Fruit fly (Drosophila melanogaster) whole organism, embryonic: ENCODE data around the gene CG9926.

Experiments used
- ATbp ChIP-seq: fragments of 200-800 bp; sonication (Bioruptor generic); optimal IDR thresholded peaks from 2 replicates; lab custom pipeline; 2017; ENCODE audit warnings: missing biosample characterization, mild to moderate bottlenecking, missing genetic modification characterization, missing genetic modification reagents
- Adf1 ChIP-seq: fragments of 200-800 bp; sonication (Bioruptor generic); IDR thresholded peaks from 2 replicates; pipeline ENCODE4 v1.3.6; 2022; ENCODE audit warnings: missing biosample characterization, missing genetic modification characterization
- Asciz ChIP-seq: fragments of 200-800 bp; sonication (Bioruptor generic); optimal IDR thresholded peaks from 2 replicates; lab custom pipeline; 2017; ENCODE audit warnings: missing biosample characterization, mild to moderate bottlenecking, missing genetic modification characterization, missing genetic modification reagents
- Atf3 ChIP-seq: fragments of 200-800 bp; sonication (Bioruptor generic); optimal IDR thresholded peaks from 3 replicates; lab custom pipeline; 2016; ENCODE audit warnings: missing biosample characterization, missing genetic modification characterization
- B-H1 ChIP-seq: fragments of 200-800 bp; sonication (Bioruptor generic); IDR thresholded peaks from 3 replicates; pipeline ENCODE4 v1.3.6; 2022; ENCODE audit warnings: missing biosample characterization, missing genetic modification characterization
- BEAF-32 ChIP-seq: fragments of 200-800 bp; sonication (Bioruptor generic); optimal IDR thresholded peaks from 3 replicates; lab custom pipeline; 2017; ENCODE audit warnings: missing biosample characterization, missing genetic modification characterization, mild to moderate bottlenecking, moderate library complexity, missing genetic modification reagents
- CG10979 ChIP-seq: fragments of 200-800 bp; sonication (Bioruptor generic); optimal IDR thresholded peaks from 2 replicates; lab custom pipeline; 2018; ENCODE audit warnings: missing biosample characterization, mild to moderate bottlenecking, missing genetic modification characterization, moderate library complexity
- CG11504 ChIP-seq: fragments of 200-800 bp; sonication (Bioruptor generic); optimal IDR thresholded peaks from 3 replicates; lab custom pipeline; 2019; ENCODE audit warnings: missing biosample characterization, mild to moderate bottlenecking, missing genetic modification characterization, moderate library complexity
- CG12219 ChIP-seq: fragments of 200-800 bp; sonication (Bioruptor generic); optimal IDR thresholded peaks from 3 replicates; lab custom pipeline; 2018; ENCODE audit warnings: missing biosample characterization, mild to moderate bottlenecking, missing genetic modification characterization
- CG12236 ChIP-seq: fragments of 200-800 bp; sonication (Bioruptor generic); optimal IDR thresholded peaks from 2 replicates; lab custom pipeline; 2016; ENCODE audit warnings: missing biosample characterization, missing genetic modification characterization
- CG13287 ChIP-seq: fragments of 200-800 bp; sonication (Bioruptor generic); IDR thresholded peaks from 2 replicates; pipeline ENCODE4 v1.3.6; 2022; ENCODE audit warnings: missing biosample characterization, missing genetic modification characterization; ENCODE audit not compliant: partially characterized antibody
- CG15696 ChIP-seq: fragments of 200-800 bp; sonication (Bioruptor generic); optimal IDR thresholded peaks from 2 replicates; lab custom pipeline; 2019; ENCODE audit warnings: missing biosample characterization, mild to moderate bottlenecking, missing genetic modification characterization, moderate library complexity
- CG16779 ChIP-seq: fragments of 200-800 bp; sonication (Bioruptor generic); IDR thresholded peaks from 2 replicates; pipeline ENCODE4 v1.3.6; 2022; ENCODE audit warnings: missing biosample characterization, missing genetic modification characterization
- CG31441 ChIP-seq: fragments of 200-800 bp; sonication (Bioruptor generic); IDR thresholded peaks from 2 replicates; pipeline ENCODE4 v1.3.6; 2022; ENCODE audit warnings: missing biosample characterization, missing genetic modification characterization
- CG4820 ChIP-seq: fragments of 200-800 bp; sonication (Bioruptor generic); optimal IDR thresholded peaks from 3 replicates; lab custom pipeline; 2016; ENCODE audit warnings: missing biosample characterization, missing genetic modification characterization
- CG6854 ChIP-seq: fragments of 200-800 bp; sonication (Bioruptor generic); optimal IDR thresholded peaks from 3 replicates; lab custom pipeline; 2017; ENCODE audit warnings: missing biosample characterization, mild to moderate bottlenecking, missing genetic modification characterization
- CG8478 ChIP-seq: fragments of >200 bp; optimal IDR thresholded peaks from 2 replicates; lab custom pipeline; 2018
- Dp ChIP-seq: fragments of 200-800 bp; sonication (Bioruptor generic); optimal IDR thresholded peaks from 2 replicates; lab custom pipeline; 2018; ENCODE audit warnings: missing biosample characterization, mild to moderate bottlenecking, missing genetic modification characterization, moderate library complexity
- Drgx ChIP-seq: fragments of 200-800 bp; sonication (Bioruptor generic); IDR thresholded peaks from 2 replicates; pipeline ENCODE4 v1.3.6; 2022; ENCODE audit warnings: missing biosample characterization, missing genetic modification characterization
- ERR ChIP-seq: fragments of 200-800 bp; sonication (Bioruptor generic); optimal IDR thresholded peaks from 2 replicates; lab custom pipeline; 2016; ENCODE audit warnings: missing biosample characterization, missing genetic modification characterization
- HLH54F ChIP-seq: fragments of 200-800 bp; sonication (Bioruptor generic); optimal IDR thresholded peaks from 3 replicates; lab custom pipeline; 2016; ENCODE audit warnings: missing biosample characterization, missing genetic modification characterization
- HmgD ChIP-seq: fragments of 200-800 bp; sonication (Bioruptor generic); optimal IDR thresholded peaks from 3 replicates; lab custom pipeline; 2016; ENCODE audit warnings: missing biosample characterization, missing genetic modification characterization
- Kr ChIP-seq: fragments of 200-800 bp; sonication (Bioruptor generic); optimal IDR thresholded peaks from 2 replicates; lab custom pipeline; 2017; ENCODE audit warnings: missing biosample characterization, mild to moderate bottlenecking, missing genetic modification characterization
- MBD-R2 ChIP-seq: fragments of 200-800 bp; sonication (Bioruptor generic); IDR thresholded peaks from 2 replicates; pipeline ENCODE4 v1.3.6; 2022; ENCODE audit warnings: missing biosample characterization, missing genetic modification characterization
- NK7.1 ChIP-seq: fragments of 200-800 bp; sonication (Bioruptor generic); optimal IDR thresholded peaks from 3 replicates; lab custom pipeline; 2016; ENCODE audit warnings: missing biosample characterization, missing genetic modification characterization
- Ptx1 ChIP-seq: fragments of 200-800 bp; sonication (Bioruptor generic); IDR thresholded peaks from 2 replicates; pipeline ENCODE4 v1.3.6; 2022; ENCODE audit warnings: missing biosample characterization, missing genetic modification characterization
- Side ChIP-seq: fragments of 200-800 bp; sonication (Bioruptor generic); optimal IDR thresholded peaks from 2 replicates; lab custom pipeline; 2016; ENCODE audit warnings: missing biosample characterization, missing genetic modification characterization
- Six4 ChIP-seq: fragments of 200-800 bp; sonication (Bioruptor generic); optimal IDR thresholded peaks from 2 replicates; lab custom pipeline; 2016; ENCODE audit warnings: missing biosample characterization, missing genetic modification characterization
- Ssrp ChIP-seq: fragments of 200-800 bp; sonication (Bioruptor generic); optimal IDR thresholded peaks from 2 replicates; lab custom pipeline; 2018; ENCODE audit warnings: missing biosample characterization, mild to moderate bottlenecking, missing genetic modification characterization, moderate library complexity
- Tbp ChIP-seq: fragments of >200 bp; optimal IDR thresholded peaks from 2 replicates; lab custom pipeline; 2018; ENCODE audit warnings: missing biosample characterization, missing genetic modification characterization
- YL-1 ChIP-seq: fragments of 200-800 bp; sonication (Bioruptor generic); optimal IDR thresholded peaks from 3 replicates; lab custom pipeline; 2017; ENCODE audit warnings: missing biosample characterization, mild to moderate bottlenecking, missing genetic modification characterization
- amos ChIP-seq: fragments of 200-800 bp; sonication (Bioruptor generic); IDR thresholded peaks from 2 replicates; pipeline ENCODE4 v1.3.6; 2022; ENCODE audit warnings: missing biosample characterization, missing genetic modification characterization; ENCODE audit not compliant: partially characterized antibody
- cato ChIP-seq: fragments of 200-800 bp; sonication (Bioruptor generic); optimal IDR thresholded peaks from 2 replicates; lab custom pipeline; 2016; ENCODE audit warnings: missing biosample characterization, missing genetic modification characterization, borderline replicate concordance
- danr ChIP-seq: fragments of 200-800 bp; sonication (Bioruptor generic); IDR thresholded peaks from 2 replicates; pipeline ENCODE4 v1.3.6; 2022; ENCODE audit warnings: missing biosample characterization, missing genetic modification characterization
- dimm ChIP-seq: fragments of 200-800 bp; sonication (Bioruptor generic); IDR thresholded peaks from 2 replicates; pipeline ENCODE4 v1.3.6; 2022; ENCODE audit warnings: missing biosample characterization, missing genetic modification characterization
- dmrt99B ChIP-seq: fragments of 200-800 bp; sonication (Bioruptor generic); optimal IDR thresholded peaks from 2 replicates; lab custom pipeline; 2018; ENCODE audit warnings: missing biosample characterization, mild to moderate bottlenecking, missing genetic modification characterization, moderate library complexity
- eve ChIP-seq, 2 experiments: fragments of >200 bp; optimal IDR thresholded peaks; 2 replicates each; lab custom pipeline; 2017; ENCODE audit warnings: missing biosample characterization in 2 of 2, missing genetic modification characterization in 2 of 2
- gem ChIP-seq: fragments of 200-800 bp; sonication (Bioruptor generic); optimal IDR thresholded peaks from 2 replicates; lab custom pipeline; 2019; ENCODE audit warnings: missing biosample characterization, mild to moderate bottlenecking, missing genetic modification characterization, moderate library complexity
- h ChIP-seq: fragments of >200 bp; optimal IDR thresholded peaks from 2 replicates; lab custom pipeline; 2017
- lab ChIP-seq: fragments of 200-800 bp; sonication (Bioruptor generic); optimal IDR thresholded peaks from 3 replicates; lab custom pipeline; 2017; ENCODE audit warnings: missing biosample characterization, missing genetic modification characterization, mild to moderate bottlenecking, moderate library complexity, missing genetic modification reagents
- luna ChIP-seq: fragments of 200-800 bp; sonication (Bioruptor generic); optimal IDR thresholded peaks from 2 replicates; lab custom pipeline; 2016; ENCODE audit warnings: missing biosample characterization, missing genetic modification characterization
- nmo ChIP-seq: fragments of 200-800 bp; sonication (Bioruptor generic); optimal IDR thresholded peaks from 2 replicates; lab custom pipeline; 2018; ENCODE audit warnings: missing biosample characterization, mild to moderate bottlenecking, missing genetic modification characterization, moderate library complexity
- onecut ChIP-seq: fragments of 200-800 bp; sonication (Bioruptor generic); IDR thresholded peaks from 2 replicates; pipeline ENCODE4 v1.3.6; 2022; ENCODE audit warnings: missing biosample characterization, missing genetic modification characterization
- pan ChIP-seq, 4 experiments: fragments of >200 bp in 3 of 4; fragments of 200-800 bp in 1 of 4; sonication (Bioruptor generic) in 1 of 4; optimal IDR thresholded peaks in 3 of 4; IDR thresholded peaks in 1 of 4; 2 replicates each; pipeline versions ENCODE4 v1.3.6 to Lab custom; 2017 to 2022; ENCODE audit warnings: missing biosample characterization in 2 of 4, missing genetic modification characterization in 2 of 4, mixed read lengths in 1 of 4
- psq ChIP-seq: fragments of 200-800 bp; sonication (Bioruptor generic); optimal IDR thresholded peaks from 2 replicates; lab custom pipeline; 2017; ENCODE audit warnings: missing biosample characterization, missing genetic modification characterization
- tna ChIP-seq: fragments of 200-800 bp; sonication (Bioruptor generic); IDR thresholded peaks from 2 replicates; pipeline ENCODE4 v1.3.6; 2022; ENCODE audit warnings: missing biosample characterization, missing genetic modification characterization; ENCODE audit not compliant: partially characterized antibody
- trh ChIP-seq: fragments of 200-800 bp; sonication (Bioruptor generic); optimal IDR thresholded peaks from 2 replicates; lab custom pipeline; 2016; ENCODE audit warnings: missing biosample characterization, missing genetic modification characterization
- unc-4 ChIP-seq: fragments of 200-800 bp; sonication (Bioruptor generic); IDR thresholded peaks from 2 replicates; pipeline ENCODE4 v1.3.6; 2022; ENCODE audit warnings: missing biosample characterization, missing genetic modification characterization; ENCODE audit not compliant: partially characterized antibody
- wek ChIP-seq: fragments of 200-800 bp; sonication (Bioruptor generic); optimal IDR thresholded peaks from 3 replicates; lab custom pipeline; 2018; ENCODE audit warnings: missing biosample characterization, mild to moderate bottlenecking, missing genetic modification characterization, moderate library complexity

Gene CG9926

dm6 chr3R:13921806-13922515 is 29.0 kb downstream of the CG9926 start (continued):
- TF ChIP-seq HLH54F (no peak), pan (optimal IDR thresholded peaks at IDR 0.05; lab: Kevin White, UChicago) (no peak), pan (GFP tag; optimal IDR thresholded peaks at IDR 0.05 in 1 of 2, IDR thresholded peaks at IDR 0.05 in 1 of 2) (peak in 1 of 2 experiments; percentile 26), CG13287 (GFP tag; lab: Robert Waterston, UW) (peak; percentile 39; the same call in 1 of the 2 replicates), Atf3 (no peak), BEAF-32 (peak; percentile 36), dmrt99B (tag; lab: Kevin White, UChicago) (peak; percentile 37), dimm (GFP tag; lab: Robert Waterston, UW) (no peak), Asciz (peak; percentile 34), Ssrp (tag; lab: Kevin White, UChicago) (no peak), Drgx (GFP tag; lab: Robert Waterston, UW) (peak; percentile 69)

- TF ChIP-seq gem (tag; lab: Kevin White, UChicago) = peak; percentile 15
- TF ChIP-seq eve (GFP tag; optimal IDR thresholded peaks at IDR 0.05; lab: Kevin White, UChicago) = no peak
- no peak for TF ChIP-seq tna (GFP tag; lab: Robert Waterston, UW)
- TF ChIP-seq HmgD = no peak
- TF ChIP-seq h (lab: Kevin White, UChicago) = no peak
- TF ChIP-seq CG8478 (lab: Kevin White, UChicago) = no peak
- no peak for TF ChIP-seq luna
- TF ChIP-seq CG10979 (tag; lab: Kevin White, UChicago) = peak; percentile 8
- no peak for TF ChIP-seq CG4820
- TF ChIP-seq Kr (GFP tag; lab: Kevin White, UChicago) = no peak
- TF ChIP-seq Side (GFP tag; lab: Kevin White, UChicago) = no peak
- TF ChIP-seq Adf1 (GFP tag; lab: Robert Waterston, UW) = no peak
- TF ChIP-seq lab (GFP tag; lab: Kevin White, UChicago) = no peak
- no peak for TF ChIP-seq CG15696 (tag; lab: Kevin White, UChicago)
- TF ChIP-seq amos (GFP tag; lab: Robert Waterston, UW) = no peak
- no peak for TF ChIP-seq MBD-R2
- no peak for TF ChIP-seq danr (GFP tag; lab: Robert Waterston, UW)
- no peak for TF ChIP-seq CG12236 (GFP tag; lab: Kevin White, UChicago)
- no peak for TF ChIP-seq NK7.1 (GFP tag; lab: Kevin White, UChicago)
- no peak for TF ChIP-seq ATbp (GFP tag; lab: Kevin White, UChicago)
- TF ChIP-seq cato = no peak
- TF ChIP-seq Dp = no peak
- TF ChIP-seq CG11504 (tag; lab: Kevin White, UChicago) = peak; percentile 3
- TF ChIP-seq Tbp (GFP tag; lab: Kevin White, UChicago) = no peak
- no peak for TF ChIP-seq Six4 (GFP tag; lab: Kevin White, UChicago)
- TF ChIP-seq unc-4 (GFP tag; lab: Robert Waterston, UW) = no peak
- TF ChIP-seq nmo (GFP tag; lab: Kevin White, UChicago) = no peak
- no peak for TF ChIP-seq ERR (GFP tag; lab: Kevin White, UChicago)
- TF ChIP-seq CG6854 (GFP tag; lab: Kevin White, UChicago) = no peak
- no peak for TF ChIP-seq CG12219 (GFP tag; lab: Kevin White, UChicago)
- TF ChIP-seq Ptx1 = no peak
- 0 out of 2 replicates have a peak, but pooled peaks have one; percentile 29 for TF ChIP-seq CG31441 (GFP tag; lab: Robert Waterston, UW)
- no peak for TF ChIP-seq onecut (GFP tag; lab: Robert Waterston, UW)
- TF ChIP-seq dimm (GFP tag; lab: Robert Waterston, UW) = no peak
- no peak for TF ChIP-seq wek
- TF ChIP-seq psq (GFP tag; lab: Kevin White, UChicago) = no peak
- TF ChIP-seq CG16779 = no peak
- TF ChIP-seq YL-1 (GFP tag; lab: Kevin White, UChicago) = no peak
- TF ChIP-seq B-H1 (GFP tag; lab: Robert Waterston, UW) = no peak
- no peak for TF ChIP-seq trh
These were observed 32.9 kb downstream of the CG9926 start for dm6 chr3R:13918045-13918444.
